Worm (Caenorhabditis elegans) whole organism, L2 larva: ENCODE data around the gene scd-2.

Experiments
- C34F6.9 ChIP-seq: fragments of 150-350 bp; optimal IDR thresholded peaks from 2 replicates; lab custom pipeline; 2014; ENCODE audit warnings: missing biosample characterization, missing genetic modification characterization
- F13H6.1 ChIP-seq: sonication (generic microtip); optimal IDR thresholded peaks from 2 replicates; lab custom pipeline; 2016; ENCODE audit warnings: missing genetic modification characterization, missing compliant biosample characterization
- R02D3.7 ChIP-seq: fragments of 150-350 bp; optimal IDR thresholded peaks from 2 replicates; lab custom pipeline; 2014; ENCODE audit warnings: missing biosample characterization, missing genetic modification characterization
- Y55F3AM.14 ChIP-seq: fragments of 200-800 bp; sonication (Bioruptor generic); optimal IDR thresholded peaks from 2 replicates; lab custom pipeline; 2018; ENCODE audit warnings: mild to moderate bottlenecking, missing genetic modification characterization, missing compliant biosample characterization
- ZK546.5 ChIP-seq: sonication (generic microtip); optimal IDR thresholded peaks from 2 replicates; lab custom pipeline; 2017; ENCODE audit warnings: missing biosample characterization, missing genetic modification characterization
- alr-1 ChIP-seq: fragments of 150-350 bp; optimal IDR thresholded peaks from 2 replicates; lab custom pipeline; 2014; ENCODE audit warnings: missing biosample characterization, missing genetic modification characterization
- aly-2 ChIP-seq: fragments of 150-350 bp; optimal IDR thresholded peaks from 2 replicates; lab custom pipeline; 2014; ENCODE audit warnings: missing biosample characterization, missing genetic modification characterization
- ama-1 ChIP-seq: fragments of 150-350 bp; optimal IDR thresholded peaks from 2 replicates; lab custom pipeline; 2018; ENCODE audit warnings: inconsistent platforms
- ceh-16 ChIP-seq: fragments of 150-350 bp; optimal IDR thresholded peaks from 2 replicates; lab custom pipeline; 2014; ENCODE audit warnings: missing biosample characterization, missing genetic modification characterization
- ceh-82 ChIP-seq: fragments of 150-350 bp; optimal IDR thresholded peaks from 2 replicates; lab custom pipeline; 2014; ENCODE audit warnings: missing biosample characterization, missing genetic modification characterization
- crh-2 ChIP-seq: sonication (generic microtip); optimal IDR thresholded peaks from 2 replicates; lab custom pipeline; 2017; ENCODE audit warnings: missing biosample characterization, missing genetic modification characterization
- egl-27 ChIP-seq: sonication (generic microtip); optimal IDR thresholded peaks from 3 replicates; lab custom pipeline; 2017; ENCODE audit warnings: missing biosample characterization, missing genetic modification reagents, missing genetic modification characterization
- elt-1 ChIP-seq: fragments of 150-350 bp; optimal IDR thresholded peaks from 2 replicates; lab custom pipeline; 2014; ENCODE audit warnings: missing biosample characterization, missing genetic modification characterization
- fos-1 ChIP-seq: fragments of 150-350 bp; optimal IDR thresholded peaks from 2 replicates; lab custom pipeline; 2014; ENCODE audit warnings: missing biosample characterization, missing genetic modification characterization
- gmeb-1 ChIP-seq: fragments of 150-350 bp; optimal IDR thresholded peaks from 2 replicates; lab custom pipeline; 2014; ENCODE audit warnings: missing biosample characterization, missing genetic modification characterization
- lin-11 ChIP-seq: fragments of 150-350 bp; sonication (generic microtip); optimal IDR thresholded peaks from 2 replicates; lab custom pipeline; 2014; ENCODE audit warnings: missing biosample characterization, missing genetic modification characterization, inconsistent platforms, mixed read lengths
- lin-13 ChIP-seq: fragments of 150-350 bp; optimal IDR thresholded peaks from 2 replicates; lab custom pipeline; 2014; ENCODE audit warnings: missing biosample characterization, missing genetic modification reagents, missing genetic modification characterization
- lin-39 ChIP-seq: fragments of 150-350 bp; optimal IDR thresholded peaks from 2 replicates; lab custom pipeline; 2014; ENCODE audit warnings: missing biosample characterization, missing genetic modification reagents, missing genetic modification characterization
- lsy-2 ChIP-seq, 2 experiments: fragments of 150-350 bp in 1 of 2; sonication (generic microtip) in 1 of 2; optimal IDR thresholded peaks; 2 replicates each; lab custom pipeline; 2014 to 2017; ENCODE audit warnings: missing biosample characterization in 2 of 2, missing genetic modification characterization in 2 of 2
- mab-5 ChIP-seq: fragments of 150-350 bp; optimal IDR thresholded peaks from 2 replicates; lab custom pipeline; 2014; ENCODE audit warnings: missing biosample characterization, missing genetic modification characterization
- mbf-1 ChIP-seq: sonication (generic microtip); optimal IDR thresholded peaks from 2 replicates; lab custom pipeline; 2017; ENCODE audit warnings: missing biosample characterization, missing genetic modification characterization
- nhr-12 ChIP-seq: fragments of 150-350 bp; optimal IDR thresholded peaks from 2 replicates; lab custom pipeline; 2014; ENCODE audit warnings: missing biosample characterization, missing genetic modification characterization
- nhr-129 ChIP-seq: fragments of 150-350 bp; optimal IDR thresholded peaks from 2 replicates; lab custom pipeline; 2014; ENCODE audit warnings: missing biosample characterization, missing genetic modification characterization
- nhr-21 ChIP-seq: fragments of 150-350 bp; optimal IDR thresholded peaks from 2 replicates; lab custom pipeline; 2014; ENCODE audit warnings: missing biosample characterization, missing genetic modification characterization
- nhr-237 ChIP-seq: fragments of 150-350 bp; optimal IDR thresholded peaks from 2 replicates; lab custom pipeline; 2014; ENCODE audit warnings: missing biosample characterization, missing genetic modification characterization
- nhr-25 ChIP-seq: fragments of 150-350 bp; sonication (generic microtip); optimal IDR thresholded peaks from 3 replicates; lab custom pipeline; 2014; ENCODE audit warnings: missing biosample characterization, missing genetic modification characterization
- nhr-6 ChIP-seq: fragments of 150-350 bp; optimal IDR thresholded peaks from 2 replicates; lab custom pipeline; 2014; ENCODE audit warnings: missing biosample characterization, missing genetic modification characterization
- skn-1 ChIP-seq: sonication (generic microtip); optimal IDR thresholded peaks from 2 replicates; lab custom pipeline; 2017; ENCODE audit warnings: missing biosample characterization, missing genetic modification characterization
- sma-3 ChIP-seq: sonication (generic microtip); optimal IDR thresholded peaks from 2 replicates; lab custom pipeline; 2016; ENCODE audit warnings: missing genetic modification reagents, missing genetic modification characterization, missing compliant biosample characterization
- sma-9 ChIP-seq, 2 experiments: fragments of 150-350 bp in 1 of 2; sonication (generic microtip) in 1 of 2; optimal IDR thresholded peaks; 2 replicates each; lab custom pipeline; 2014 to 2016; ENCODE audit warnings: missing genetic modification characterization in 2 of 2, mild to moderate bottlenecking in 1 of 2, missing biosample characterization in 1 of 2, missing compliant biosample characterization in 1 of 2, missing genetic modification reagents in 1 of 2, moderate library complexity in 1 of 2
- unc-39 ChIP-seq: fragments of 150-350 bp; optimal IDR thresholded peaks from 2 replicates; lab custom pipeline; 2014; ENCODE audit warnings: missing biosample characterization, missing genetic modification characterization
- unc-55 ChIP-seq: fragments of 150-350 bp; sonication (generic microtip); optimal IDR thresholded peaks from 3 replicates; lab custom pipeline; 2014; ENCODE audit warnings: missing biosample characterization, missing genetic modification reagents, missing genetic modification characterization
- unc-62 ChIP-seq: fragments of 150-350 bp; optimal IDR thresholded peaks from 2 replicates; lab custom pipeline; 2014; ENCODE audit warnings: missing biosample characterization, missing genetic modification reagents, missing genetic modification characterization
- ztf-11 ChIP-seq: sonication (generic microtip); optimal IDR thresholded peaks from 2 replicates; lab custom pipeline; 2017; ENCODE audit warnings: missing biosample characterization, missing genetic modification characterization

The scd-2 gene

ce11 chrV:6661658-6662057 is 28.6 kb downstream of the scd-2 start:
- peak; percentile 15 for TF ChIP-seq F13H6.1 (tag; lab: Kevin White, UChicago)
- TF ChIP-seq crh-2 = peak; percentile 3
- no peak for TF ChIP-seq egl-27
- TF ChIP-seq nhr-237 (tag; lab: Kevin White, UChicago) = no peak
- peak; percentile 19 for TF ChIP-seq sma-9 (GFP tag; optimal IDR thresholded peaks at IDR 0.05; lab: Kevin White, UChicago)
- TF ChIP-seq sma-9 (tag; optimal IDR thresholded peaks at IDR 0.05; lab: Kevin White, UChicago) = no peak
- no peak for TF ChIP-seq sma-3
- TF ChIP-seq gmeb-1 (tag; lab: Kevin White, UChicago) = no peak
- peak in 1 of 2 experiments; percentile 21 for TF ChIP-seq lsy-2 (tag; optimal IDR thresholded peaks at IDR 0.05; lab: Kevin White, UChicago)
- TF ChIP-seq ceh-82 = no peak
- TF ChIP-seq C34F6.9 (tag; lab: Kevin White, UChicago) = peak; percentile 49
- TF ChIP-seq unc-55 = peak; percentile 39
- no peak for TF ChIP-seq skn-1 (tag; lab: Kevin White, UChicago)

DNA sequence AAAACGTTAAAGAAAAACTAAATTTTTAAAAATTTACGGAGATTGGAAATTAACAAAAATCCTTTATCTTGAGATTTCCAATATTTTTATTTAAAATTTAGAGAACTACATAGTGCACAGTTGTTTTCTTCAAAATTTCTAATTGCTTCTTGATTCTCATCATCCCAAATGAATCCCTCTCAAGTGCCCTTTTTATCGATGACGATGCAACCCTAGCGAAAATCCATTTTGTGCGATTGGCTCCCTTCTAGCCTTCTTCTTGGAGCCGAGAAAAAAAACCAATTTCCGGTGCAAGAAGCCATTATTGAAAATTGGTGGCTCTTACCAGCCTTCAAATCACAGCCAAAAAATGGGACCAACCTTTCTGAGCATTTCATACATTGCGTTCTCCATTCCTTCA is 29.5 kb downstream of the scd-2 start:
- no peak for TF ChIP-seq unc-62 (GFP tag; lab: Kevin White, UChicago)
- TF ChIP-seq egl-27 = no peak
- no peak for TF ChIP-seq mab-5 (tag; lab: Kevin White, UChicago)
- no peak for TF ChIP-seq F13H6.1 (tag; lab: Kevin White, UChicago)
- no peak for TF ChIP-seq ceh-82
- TF ChIP-seq lin-13 = no peak
- no peak for TF ChIP-seq Y55F3AM.14
- no peak for TF ChIP-seq nhr-21 (tag; lab: Kevin White, UChicago)
- TF ChIP-seq aly-2 (tag; lab: Kevin White, UChicago) = no peak
- TF ChIP-seq ZK546.5 (tag; lab: Kevin White, UChicago) = no peak

ce11 chrV:6665751-6666150 is 32.7 kb downstream of the scd-2 start, which contains the start of gene pmp-5:
Gene pmp-5 (minus strand): TSS chrV:6665813.
- peak; percentile 31 for TF ChIP-seq fos-1 (tag; lab: Kevin White, UChicago)
- peak; percentile 82 for TF ChIP-seq sma-9 (GFP tag; optimal IDR thresholded peaks at IDR 0.05; lab: Kevin White, UChicago)
- TF ChIP-seq sma-9 (tag; optimal IDR thresholded peaks at IDR 0.05; lab: Kevin White, UChicago) = no peak
- no peak for TF ChIP-seq nhr-21 (tag; lab: Kevin White, UChicago)

DNA sequence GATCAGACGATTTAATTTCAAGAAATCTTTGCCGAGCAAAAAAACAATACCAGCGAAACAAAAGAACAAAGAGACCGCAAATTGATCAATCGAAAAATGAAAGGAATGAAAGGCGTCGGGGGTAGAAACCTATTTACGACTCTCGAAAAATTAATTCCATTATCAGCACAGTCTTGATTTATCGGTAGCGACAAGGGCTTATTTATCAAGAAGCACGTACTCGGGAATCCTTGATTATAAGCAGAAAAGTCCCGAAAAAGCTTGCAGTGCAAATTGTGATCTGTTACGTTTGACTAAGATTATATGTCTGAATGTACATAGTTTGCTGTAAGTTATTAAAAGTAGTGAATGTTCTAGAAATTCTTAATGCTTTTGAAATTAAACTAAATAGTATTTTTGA is 33.5 kb downstream of the scd-2 start:
- TF ChIP-seq unc-55 = no peak
- peak; percentile 23 for TF ChIP-seq fos-1 (tag; lab: Kevin White, UChicago)
- TF ChIP-seq R02D3.7 (tag; lab: Kevin White, UChicago) = no peak
- peak; percentile 40 for TF ChIP-seq sma-9 (GFP tag; optimal IDR thresholded peaks at IDR 0.05; lab: Kevin White, UChicago)
- no peak for TF ChIP-seq sma-9 (tag; optimal IDR thresholded peaks at IDR 0.05; lab: Kevin White, UChicago)

- TF ChIP-seq unc-39 (tag; lab: Kevin White, UChicago) = no peak
- TF ChIP-seq elt-1 = no peak
- TF ChIP-seq, all 48 proteins: peak for 0
Measured at ce11 chrV:6668741-6669140, 35.7 kb downstream of the scd-2 start, which contains the start of gene str-180. Gene str-180 (minus strand): TSS chrV:6668841.

ce11 chrV:6669520-6669919 is 36.5 kb downstream of the scd-2 start, which contains the start of gene cest-28:
Gene cest-28 (plus strand): TSS chrV:6669820.
- no peak for TF ChIP-seq lin-39 (tag; lab: Kevin White, UChicago)

DNA sequence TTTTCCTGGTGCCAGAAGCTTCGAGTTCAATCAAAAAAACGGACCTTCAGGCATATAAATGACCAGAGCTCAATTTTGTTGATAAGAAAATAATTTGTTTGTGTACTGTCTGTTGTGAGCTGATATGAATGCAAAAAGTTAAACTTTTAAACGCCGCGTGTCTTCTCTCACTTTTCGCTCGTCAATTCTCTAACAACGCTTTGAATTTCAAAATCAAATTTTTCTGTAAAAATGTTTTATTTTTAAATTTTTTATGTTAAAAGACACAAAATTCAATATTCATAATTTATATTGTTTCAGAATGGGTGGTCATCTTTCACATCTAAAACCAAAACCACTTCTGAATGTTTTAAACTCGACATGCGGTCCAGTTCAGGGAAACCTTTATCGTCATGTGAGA is 40.9 kb downstream of the scd-2 start, which contains the start of gene cest-31:
Gene cest-31, plus strand, starts transcription at position 301 of the 400 bp plus-strand sequence.
- TF ChIP-seq lsy-2 (tag; optimal IDR thresholded peaks at IDR 0.05; lab: Kevin White, UChicago) = no peak
- no peak for TF ChIP-seq ztf-11 (tag; lab: Kevin White, UChicago)
- TF ChIP-seq nhr-25 = no peak
- TF ChIP-seq sma-3 = no peak
- TF ChIP-seq mab-5 (tag; lab: Kevin White, UChicago) = no peak
- no peak for TF ChIP-seq nhr-12 (tag; lab: Kevin White, UChicago)
- TF ChIP-seq ceh-16 = no peak
- no peak for TF ChIP-seq nhr-129
- no peak for TF ChIP-seq ama-1
- TF ChIP-seq mbf-1 (tag; lab: Kevin White, UChicago) = no peak
- TF ChIP-seq nhr-6 (tag; lab: Kevin White, UChicago) = no peak
- TF ChIP-seq gmeb-1 (tag; lab: Kevin White, UChicago) = no peak
- TF ChIP-seq lin-39 (tag; lab: Kevin White, UChicago) = no peak
- no peak for TF ChIP-seq lin-11 (tag; lab: Kevin White, UChicago)
- no peak for TF ChIP-seq unc-62 (GFP tag; lab: Kevin White, UChicago)
- TF ChIP-seq unc-55 = no peak
- no peak for TF ChIP-seq alr-1 (tag; lab: Kevin White, UChicago)
